Fruit fly (Drosophila melanogaster) whole organism, prepupa: Measurements from ENCODE around the gene nebu.

Experiments used
- CG10631 ChIP-seq: fragments of 200-800 bp; sonication (Bioruptor generic); optimal IDR thresholded peaks from 2 replicates; lab custom pipeline; 2016; ENCODE audit warnings: missing biosample characterization, missing genetic modification characterization
- CG6808 ChIP-seq: fragments of 200-800 bp; sonication (Bioruptor generic); optimal IDR thresholded peaks from 3 replicates; lab custom pipeline; 2017; ENCODE audit warnings: missing biosample characterization, missing genetic modification characterization, mild to moderate bottlenecking, moderate library complexity, missing genetic modification reagents
- CG6854 ChIP-seq: fragments of 200-800 bp; sonication (Bioruptor generic); optimal IDR thresholded peaks from 2 replicates; lab custom pipeline; 2017; ENCODE audit warnings: missing biosample characterization, mild to moderate bottlenecking, missing genetic modification characterization
- CG9139 ChIP-seq: fragments of 200-800 bp; sonication (Bioruptor generic); optimal IDR thresholded peaks from 3 replicates; lab custom pipeline; 2017; ENCODE audit warnings: missing biosample characterization, mild to moderate bottlenecking, missing genetic modification characterization
- dsx ChIP-seq: fragments of 200-800 bp; optimal IDR thresholded peaks from 3 replicates; lab custom pipeline; 2019; ENCODE audit warnings: missing biosample characterization, mild to moderate bottlenecking, missing genetic modification characterization, moderate library complexity; ENCODE audit not compliant: poor library complexity, severe bottlenecking
- net ChIP-seq: fragments of 200-800 bp; sonication (Bioruptor generic); optimal IDR thresholded peaks from 3 replicates; lab custom pipeline; 2016; ENCODE audit warnings: missing biosample characterization, missing genetic modification characterization
- topi ChIP-seq: fragments of 200-800 bp; sonication (Bioruptor generic); optimal IDR thresholded peaks from 3 replicates; lab custom pipeline; 2016; ENCODE audit warnings: missing biosample characterization, missing genetic modification characterization

DNA sequence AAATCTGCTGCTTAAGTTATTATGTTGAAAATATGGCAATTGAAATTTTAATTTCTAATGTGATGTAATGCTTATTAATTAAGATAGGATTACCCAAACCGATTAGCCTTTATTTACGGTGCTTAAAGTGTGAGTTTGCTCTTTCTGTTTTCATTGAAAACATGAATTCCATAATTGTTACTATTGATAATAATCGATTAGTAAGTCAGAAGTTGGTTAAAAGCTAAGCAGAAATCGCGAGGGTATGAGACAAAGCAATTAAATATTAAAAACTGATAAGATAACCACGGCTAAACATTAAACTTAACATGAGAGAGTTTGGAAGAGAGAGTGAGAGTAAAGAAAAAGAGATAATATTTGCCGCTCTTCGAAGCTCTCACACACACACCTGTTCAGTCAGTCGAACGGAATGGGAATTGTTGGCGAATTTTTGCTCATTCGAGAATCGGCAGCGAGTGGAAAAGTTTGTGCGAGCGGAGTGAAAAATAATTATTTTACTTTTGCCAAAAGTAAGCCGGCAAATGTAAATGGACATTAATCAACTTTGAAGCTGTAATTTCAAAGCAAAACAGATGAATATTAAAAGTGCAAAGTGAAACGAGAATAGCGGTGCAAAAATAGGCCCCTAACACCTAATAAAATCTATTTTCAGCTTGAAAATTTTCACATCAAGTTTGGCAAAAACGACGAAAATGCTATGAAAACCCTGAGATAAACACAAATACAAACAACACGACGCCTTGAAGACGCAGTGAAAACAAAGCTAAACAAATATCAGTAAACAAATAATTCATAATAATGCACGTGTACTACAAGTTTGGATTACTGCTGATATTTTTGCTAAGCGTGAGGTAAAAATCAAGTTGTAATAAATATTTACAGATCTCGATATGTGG, 51.9 kb downstream of the nebu start:
- TF ChIP-seq CG10631 (GFP tag; lab: Kevin White, UChicago) (no peak), CG6808 (GFP tag; lab: Kevin White, UChicago) (no peak), CG6854 (peak; percentile 34), CG9139 (GFP tag; lab: Kevin White, UChicago) (peak; percentile 14), dsx (peak; percentile 34), net (no peak), topi (no peak)
